Worm (Caenorhabditis elegans): Measurements from ENCODE around the gene T25B6.5.

T25B6.5 gene

DNA sequence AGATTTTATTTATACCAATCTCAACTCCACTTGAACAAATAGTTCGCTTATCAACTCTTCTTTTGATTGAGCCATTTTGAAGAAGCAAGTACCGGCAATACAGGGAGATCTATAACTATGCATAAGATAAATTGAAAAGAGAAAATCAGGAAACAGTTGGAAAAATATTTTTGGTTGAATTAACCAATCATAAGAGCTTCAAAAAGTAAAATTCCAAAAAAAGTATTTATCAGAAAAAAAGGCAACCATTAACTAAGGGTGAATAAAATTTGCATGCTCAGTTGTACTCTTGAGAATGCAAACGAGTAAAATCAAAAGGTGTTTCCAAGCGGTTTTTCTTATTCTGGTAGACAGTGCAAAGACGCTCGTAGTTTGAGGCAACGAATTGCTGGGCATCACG is at the start of gene T25B6.5:
Gene T25B6.5 (minus strand): TSS at position 101 of the 400 bp plus-strand sequence.
- no peak for TF ChIP-seq him-1 (tag; optimal IDR thresholded peaks at IDR 0.05)
- no peak for TF ChIP-seq W03F9.2 (tag; optimal IDR thresholded peaks at IDR 0.05)
- no peak for TF ChIP-seq dao-5 (tag; optimal IDR thresholded peaks at IDR 0.05)

DNA sequence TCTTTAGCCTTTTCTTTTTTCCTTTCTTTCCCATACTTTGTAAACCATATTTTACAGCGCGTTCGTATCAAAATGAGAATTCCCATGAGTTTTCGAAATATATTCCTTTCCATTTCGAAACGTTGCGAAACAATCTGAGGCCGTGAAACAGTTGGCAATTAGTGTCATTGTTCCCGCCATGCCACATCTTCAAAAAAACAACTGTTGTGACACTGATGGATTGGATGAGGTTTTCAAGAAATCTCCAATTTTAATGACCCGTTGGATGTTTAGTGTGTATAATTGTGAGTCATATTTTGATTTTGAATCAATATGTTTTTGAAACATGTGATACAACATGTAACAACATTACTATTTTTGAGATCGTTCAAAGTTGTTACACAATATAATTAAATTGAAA is 47.5 kb upstream of the T25B6.5 start:
- no peak for TF ChIP-seq dao-5 (tag; optimal IDR thresholded peaks at IDR 0.05)
- TF ChIP-seq W03F9.2 (tag; optimal IDR thresholded peaks at IDR 0.05), result no peak
- TF ChIP-seq him-1 (tag; optimal IDR thresholded peaks at IDR 0.05), result no peak

DNA sequence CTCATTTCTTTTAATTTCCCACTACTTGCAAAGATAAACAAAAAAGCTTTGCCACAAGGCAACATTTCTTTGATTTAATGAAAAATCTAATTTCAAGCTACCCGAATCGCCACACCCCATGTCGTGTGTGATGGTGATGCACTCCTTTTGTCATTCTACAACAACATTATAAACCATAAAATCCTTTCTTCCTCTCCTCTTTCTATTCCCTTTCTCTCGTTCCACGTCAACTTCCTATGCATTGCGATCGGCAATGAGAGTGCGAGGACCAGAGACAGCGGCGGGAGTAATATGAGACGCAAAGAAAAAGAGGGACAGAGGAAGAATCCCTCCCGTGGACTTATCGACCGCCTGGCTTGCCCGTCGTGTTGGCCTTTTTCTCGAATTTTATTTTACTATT is 46.5 kb upstream of the T25B6.5 start:
- no peak for TF ChIP-seq W03F9.2 (tag; optimal IDR thresholded peaks at IDR 0.05)
- no peak for TF ChIP-seq dao-5 (tag; optimal IDR thresholded peaks at IDR 0.05)
- no peak for TF ChIP-seq him-1 (tag; optimal IDR thresholded peaks at IDR 0.05)

DNA sequence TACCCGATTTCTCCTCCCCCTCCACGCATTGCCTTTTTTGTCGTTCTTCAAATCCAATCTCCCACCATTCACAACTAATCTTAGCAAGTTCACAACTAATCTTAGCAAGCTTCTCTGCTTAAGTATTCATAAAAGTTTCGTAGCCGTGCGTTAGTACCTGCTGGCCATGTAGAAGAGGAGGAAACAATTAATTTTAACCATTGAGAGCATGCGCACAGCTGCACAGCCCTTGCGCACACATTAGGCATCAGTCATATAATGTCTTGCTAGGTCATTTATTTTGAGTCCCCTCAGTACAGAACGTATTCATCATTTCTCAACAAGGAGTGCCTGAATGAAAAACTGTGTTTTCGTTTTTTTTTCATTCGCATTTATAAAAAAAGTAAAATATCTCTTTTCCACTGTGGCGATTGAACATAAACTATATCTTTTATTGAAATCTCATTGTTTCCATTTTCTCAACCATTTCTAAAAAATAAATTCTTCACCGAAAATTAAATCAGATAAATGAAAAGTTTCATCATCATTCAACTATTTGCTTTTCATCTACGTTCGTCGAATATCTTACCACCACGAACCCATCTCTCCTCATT is 45.8 kb upstream of the T25B6.5 start:
- no peak for TF ChIP-seq him-1 (tag; optimal IDR thresholded peaks at IDR 0.05)
- no peak for TF ChIP-seq dao-5 (tag; optimal IDR thresholded peaks at IDR 0.05)
- TF ChIP-seq W03F9.2 (tag; optimal IDR thresholded peaks at IDR 0.05), result no peak

DNA sequence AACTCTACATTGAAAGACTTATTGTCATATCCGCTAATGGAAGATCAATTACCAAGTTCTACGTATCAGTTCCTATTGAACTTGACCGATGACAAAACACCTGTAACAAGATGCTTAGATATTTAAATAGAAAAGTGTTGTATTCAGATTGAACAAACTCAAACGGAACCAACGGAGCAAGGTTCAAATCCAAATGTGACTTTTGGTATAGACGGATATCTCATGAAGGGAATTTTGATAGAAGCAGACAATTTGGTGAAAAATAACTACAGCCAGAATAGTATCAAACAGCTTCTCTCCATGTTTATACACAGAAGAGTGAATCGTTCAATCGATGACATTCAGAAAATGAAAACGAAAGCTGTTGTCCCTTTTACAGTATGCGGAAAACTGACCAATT is 41.9 kb upstream of the T25B6.5 start:
- no peak for TF ChIP-seq W03F9.2 (tag; optimal IDR thresholded peaks at IDR 0.05)
- no peak for TF ChIP-seq him-1 (tag; optimal IDR thresholded peaks at IDR 0.05)
- TF ChIP-seq dao-5 (tag; optimal IDR thresholded peaks at IDR 0.05), result no peak

DNA sequence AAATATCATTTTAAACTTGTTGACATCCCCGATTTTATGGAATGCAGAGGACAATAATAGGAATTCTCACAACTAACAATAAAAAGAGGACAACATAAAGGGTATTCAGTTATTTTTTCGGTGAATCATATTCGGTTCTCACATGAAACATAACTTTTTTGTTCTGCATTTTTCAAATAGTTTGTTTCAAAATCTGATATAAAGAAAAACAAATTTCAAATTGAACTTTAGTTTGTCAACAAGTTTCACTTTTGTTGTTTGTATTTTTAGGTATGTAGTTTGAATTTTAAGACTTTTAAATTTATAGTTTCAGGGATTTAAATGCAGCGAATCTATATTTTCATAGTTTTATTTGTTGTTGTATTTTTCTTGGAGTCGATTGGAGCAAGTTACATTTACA is 41.0 kb upstream of the T25B6.5 start, which contains the start of gene F47E1.4:
Gene F47E1.4 (plus strand): TSS at position 301 of the 400 bp plus-strand sequence.
- TF ChIP-seq him-1 (tag; optimal IDR thresholded peaks at IDR 0.05), result no peak

DNA sequence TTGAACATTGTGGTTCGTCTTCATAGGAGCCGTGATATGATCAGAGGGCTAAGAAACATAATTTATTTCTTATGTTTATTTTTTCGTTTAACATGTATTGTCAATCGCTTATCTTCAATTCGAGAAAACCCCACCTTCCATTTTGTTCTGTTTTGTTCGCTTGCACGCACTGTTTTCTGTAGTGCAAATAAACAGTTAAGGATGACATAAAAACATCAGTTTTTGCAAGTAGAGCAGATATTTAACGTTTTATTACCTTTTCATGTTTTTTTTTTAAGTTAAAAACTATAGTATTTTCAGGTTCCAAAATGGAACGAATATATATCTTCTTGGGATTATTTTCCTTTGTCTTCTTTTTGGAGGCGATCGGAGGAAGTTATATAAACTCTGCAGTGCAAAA is 35.8 kb upstream of the T25B6.5 start, which contains the start of gene F47E1.2:
Gene F47E1.2 (plus strand): TSS at position 301 of the 400 bp plus-strand sequence.
- TF ChIP-seq him-1 (tag; optimal IDR thresholded peaks at IDR 0.05), result no peak

DNA sequence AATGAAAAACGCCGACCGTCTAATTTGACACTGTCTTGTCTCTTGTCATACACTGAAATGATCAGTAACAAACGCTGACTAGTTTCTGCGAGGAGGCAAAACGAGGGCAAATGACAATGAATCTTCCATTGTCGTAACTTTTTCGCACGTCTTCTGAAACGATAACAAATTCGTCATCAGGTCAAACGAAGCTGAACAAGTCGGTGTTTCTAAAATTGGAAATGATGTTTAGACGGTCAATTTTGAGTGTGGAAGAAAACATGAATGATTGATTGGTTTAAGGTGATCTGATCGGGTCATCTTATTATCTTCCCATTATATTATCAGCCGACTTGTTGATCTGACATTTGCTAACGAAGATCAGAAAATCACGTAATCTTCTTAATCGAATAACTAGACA is 31.9 kb upstream of the T25B6.5 start:
- TF ChIP-seq W03F9.2 (tag; optimal IDR thresholded peaks at IDR 0.05) (no peak), dao-5 (tag; optimal IDR thresholded peaks at IDR 0.05) (no peak)

DNA sequence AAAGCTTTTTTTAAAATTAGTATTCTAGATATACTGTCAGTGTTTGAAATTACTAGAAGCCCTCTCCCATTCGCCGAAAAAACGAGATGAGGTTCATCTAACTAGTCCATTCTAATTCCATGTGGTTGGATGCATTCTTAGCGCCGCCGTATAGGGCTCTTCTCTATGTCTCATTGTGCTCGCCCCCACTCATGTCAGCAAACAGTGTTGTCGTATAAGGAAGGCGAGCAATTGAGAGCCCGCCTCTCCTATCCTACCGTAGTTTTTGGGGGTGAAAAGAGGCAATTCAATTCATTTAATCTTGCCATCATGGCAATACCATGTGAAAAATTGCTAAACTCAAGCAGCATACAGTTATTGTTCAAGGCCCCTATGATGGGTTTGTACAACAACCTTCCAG is 27.1 kb upstream of the T25B6.5 start, which contains the start of gene F47E1.20:
Gene F47E1.20 (plus strand): TSS at position 301 of the 400 bp plus-strand sequence.
- no peak for TF ChIP-seq W03F9.2 (tag; optimal IDR thresholded peaks at IDR 0.05)
- no peak for TF ChIP-seq him-1 (tag; optimal IDR thresholded peaks at IDR 0.05)
- no peak for TF ChIP-seq dao-5 (tag; optimal IDR thresholded peaks at IDR 0.05)

DNA sequence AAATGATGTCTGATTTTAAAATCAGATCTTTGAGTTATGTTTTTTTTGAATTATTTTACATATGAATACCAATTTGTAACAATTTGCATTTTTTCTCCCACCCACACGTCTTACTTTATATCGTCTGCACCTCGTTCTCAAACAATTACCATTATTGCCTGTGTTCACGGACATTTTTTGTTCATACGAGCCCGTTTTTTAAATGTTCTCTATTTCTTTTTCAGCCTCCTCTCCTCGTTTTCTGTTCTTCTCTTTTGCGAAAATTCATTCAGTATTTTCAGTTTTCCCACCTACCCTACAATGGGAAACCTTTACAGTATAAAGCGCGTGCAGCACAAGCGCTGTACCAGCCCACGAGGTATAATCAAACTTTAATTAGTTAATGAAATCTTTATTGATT is 24.4 kb upstream of the T25B6.5 start, which contains the start of gene prdm-14:
Gene prdm-14 (plus strand): TSS at position 301 of the 400 bp plus-strand sequence.
- no peak for TF ChIP-seq him-1 (tag; optimal IDR thresholded peaks at IDR 0.05)
- TF ChIP-seq dao-5 (tag; optimal IDR thresholded peaks at IDR 0.05), result no peak
- no peak for TF ChIP-seq W03F9.2 (tag; optimal IDR thresholded peaks at IDR 0.05)

DNA sequence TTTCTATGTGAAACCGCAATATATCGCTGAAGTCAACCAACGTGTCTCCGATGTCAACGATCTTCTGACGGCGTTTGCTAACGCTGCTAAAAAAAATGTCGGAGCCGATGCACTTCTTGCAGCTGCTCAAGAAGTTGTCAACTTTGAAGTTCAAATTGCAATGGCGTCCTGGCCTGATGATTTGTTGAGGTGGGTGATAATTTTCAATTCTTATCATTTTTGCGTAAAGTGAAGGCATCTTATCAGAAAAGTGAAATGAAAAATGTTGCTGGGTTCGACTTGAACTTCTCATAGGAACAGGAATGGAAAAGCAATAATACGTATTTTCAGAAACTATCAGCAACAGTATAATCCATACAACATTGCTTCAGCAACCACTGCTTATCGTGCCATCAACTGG is 14.7 kb upstream of the T25B6.5 start:
- TF ChIP-seq W03F9.2 (tag; optimal IDR thresholded peaks at IDR 0.05) (no peak), him-1 (tag; optimal IDR thresholded peaks at IDR 0.05) (no peak), dao-5 (tag; optimal IDR thresholded peaks at IDR 0.05) (no peak)

DNA sequence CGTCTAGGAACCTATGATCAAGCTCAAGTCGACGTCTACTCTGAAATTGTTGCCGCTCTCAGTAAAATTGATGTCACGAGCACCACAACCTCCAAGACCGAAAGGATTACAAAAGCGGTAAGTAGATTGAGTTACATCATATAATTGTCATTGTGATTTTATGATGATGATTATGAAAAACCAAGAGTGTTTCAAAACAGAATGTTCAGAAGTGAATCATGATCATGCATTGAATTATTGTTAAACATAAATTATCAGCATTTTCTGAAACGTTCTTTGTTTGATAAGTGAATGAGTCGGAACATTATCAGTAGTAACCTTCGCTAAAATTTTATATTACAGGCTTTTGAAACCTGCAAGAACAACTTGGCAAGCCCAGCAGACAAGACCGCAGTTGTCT is 13.6 kb upstream of the T25B6.5 start:
- TF ChIP-seq him-1 (tag; optimal IDR thresholded peaks at IDR 0.05), result no peak
- TF ChIP-seq W03F9.2 (tag; optimal IDR thresholded peaks at IDR 0.05), result no peak
- TF ChIP-seq dao-5 (tag; optimal IDR thresholded peaks at IDR 0.05), result no peak

DNA sequence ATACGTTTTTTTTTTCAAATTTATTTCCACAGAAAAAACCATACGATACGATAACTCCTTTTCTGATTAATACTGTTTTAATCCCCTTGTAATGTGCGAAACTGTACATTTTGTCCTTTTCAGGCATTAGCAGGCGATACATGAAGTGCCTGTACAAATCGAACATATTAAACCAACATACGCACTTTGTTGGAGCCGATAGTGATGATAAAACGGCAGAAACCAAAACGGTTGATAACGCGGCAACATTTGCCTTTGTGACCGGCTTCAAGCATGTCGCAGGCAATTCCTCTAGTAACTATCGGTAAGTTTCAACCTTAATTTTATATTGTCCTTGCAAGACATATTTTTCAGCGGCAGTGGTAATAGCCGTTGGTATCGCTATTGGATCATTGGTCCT is 12.8 kb upstream of the T25B6.5 start, which contains the start of gene nep-22:
Gene nep-22 (plus strand): TSS at position 245 of the 400 bp plus-strand sequence.
- TF ChIP-seq dao-5 (tag; optimal IDR thresholded peaks at IDR 0.05), result no peak
- TF ChIP-seq him-1 (tag; optimal IDR thresholded peaks at IDR 0.05), result no peak
- TF ChIP-seq W03F9.2 (tag; optimal IDR thresholded peaks at IDR 0.05), result no peak

DNA sequence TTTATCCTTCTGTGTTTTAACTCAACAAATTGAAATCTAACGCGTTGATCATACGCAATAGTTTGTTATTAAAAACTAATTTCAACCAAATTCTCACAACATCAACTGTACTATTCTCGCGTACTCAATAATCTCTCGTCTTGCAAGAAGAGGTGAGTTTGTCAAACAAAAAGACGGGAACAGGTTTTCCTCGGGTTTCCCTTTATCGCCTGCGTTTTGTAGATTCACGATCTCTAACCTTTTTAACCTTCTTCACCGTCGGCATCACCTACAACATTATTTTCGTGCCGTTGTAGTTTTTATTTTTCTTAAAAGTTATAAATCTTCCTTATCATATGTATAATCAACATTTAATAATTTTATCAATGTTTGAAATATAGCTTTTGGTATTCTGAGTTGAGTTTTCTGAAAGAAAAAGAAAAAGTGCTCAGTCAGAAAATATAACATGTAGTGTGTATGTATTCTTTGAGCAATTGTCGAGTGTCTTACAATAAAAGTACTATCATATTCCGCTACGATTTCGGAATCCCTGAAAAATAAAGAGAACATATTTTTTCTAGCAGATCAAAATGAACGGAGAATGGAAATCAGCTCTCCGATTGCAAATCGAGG is 7.5 kb upstream of the T25B6.5 start, which contains the start of gene snf-12:
Gene snf-12 (plus strand): TSS at position 562 of the 612 bp plus-strand sequence.
- no peak for TF ChIP-seq W03F9.2 (tag; optimal IDR thresholded peaks at IDR 0.05)
- TF ChIP-seq him-1 (tag; optimal IDR thresholded peaks at IDR 0.05), result no peak
- no peak for TF ChIP-seq dao-5 (tag; optimal IDR thresholded peaks at IDR 0.05)

DNA sequence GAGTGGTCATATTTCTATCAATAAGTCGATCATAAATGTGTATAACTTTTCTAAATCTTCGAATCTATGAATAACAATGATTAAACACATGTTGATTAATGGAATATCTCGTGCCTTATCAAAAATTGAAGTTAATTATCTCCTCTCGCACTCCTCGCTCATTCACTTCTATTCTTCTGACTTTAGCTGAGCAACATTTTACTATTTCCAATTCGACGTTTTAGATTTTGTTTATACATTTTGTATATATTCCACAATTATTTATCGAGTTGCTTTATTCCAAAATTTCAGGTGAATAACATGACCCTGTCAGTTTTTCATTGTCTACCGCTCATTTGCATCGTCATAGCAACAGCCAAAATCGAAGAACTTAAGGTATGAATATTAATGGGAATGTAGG is 5.8 kb upstream of the T25B6.5 start, which contains the start of gene T25B6.3:
Gene T25B6.3 (plus strand): TSS at position 301 of the 400 bp plus-strand sequence.
- TF ChIP-seq W03F9.2 (tag; optimal IDR thresholded peaks at IDR 0.05) (no peak), dao-5 (tag; optimal IDR thresholded peaks at IDR 0.05) (no peak), him-1 (tag; optimal IDR thresholded peaks at IDR 0.05) (no peak)

Measured in whole organism, L4/young adult.